Fruit fly (Drosophila melanogaster) whole organism, embryonic: ENCODE measurements around the gene e.

Source experiments
- Atf-2 ChIP-seq: fragments of 200-800 bp; sonication (Bioruptor generic); optimal IDR thresholded peaks from 2 replicates; lab custom pipeline; 2016; ENCODE audit warnings: missing biosample characterization, missing genetic modification characterization
- B-H2 ChIP-seq: fragments of 200-800 bp; sonication (Bioruptor generic); optimal IDR thresholded peaks from 2 replicates; lab custom pipeline; 2018; ENCODE audit warnings: missing biosample characterization, mild to moderate bottlenecking, missing genetic modification characterization
- CG10366 ChIP-seq: fragments of 200-800 bp; sonication (Bioruptor generic); IDR thresholded peaks from 2 replicates; pipeline ENCODE4 v1.3.6; 2022; ENCODE audit warnings: missing biosample characterization, missing genetic modification characterization
- CG11398 ChIP-seq: fragments of 200-800 bp; sonication (Bioruptor generic); optimal IDR thresholded peaks from 2 replicates; lab custom pipeline; 2016; ENCODE audit warnings: missing biosample characterization, missing genetic modification characterization
- CG11456 ChIP-seq: fragments of 200-800 bp; sonication (Bioruptor generic); IDR thresholded peaks from 3 replicates; pipeline ENCODE4 v1.3.6; 2022; ENCODE audit warnings: missing biosample characterization, missing genetic modification characterization
- CG11560 ChIP-seq: fragments of 200-800 bp; sonication (Bioruptor generic); IDR thresholded peaks from 3 replicates; pipeline ENCODE4 v1.3.6; 2022; ENCODE audit warnings: missing biosample characterization, missing genetic modification characterization
- CG12104 ChIP-seq: fragments of 200-800 bp; sonication (Bioruptor generic); optimal IDR thresholded peaks from 3 replicates; lab custom pipeline; 2016; ENCODE audit warnings: missing biosample characterization, missing genetic modification characterization
- CG13123 ChIP-seq: fragments of 200-800 bp; sonication (Bioruptor generic); optimal IDR thresholded peaks from 2 replicates; lab custom pipeline; 2016; ENCODE audit warnings: missing biosample characterization, missing genetic modification characterization
- CG13624 ChIP-seq: fragments of 200-800 bp; sonication (Bioruptor generic); optimal IDR thresholded peaks from 2 replicates; lab custom pipeline; 2016; ENCODE audit warnings: missing biosample characterization, missing genetic modification characterization
- CG13775 ChIP-seq: fragments of 200-800 bp; sonication (Bioruptor generic); optimal IDR thresholded peaks from 3 replicates; lab custom pipeline; 2017; ENCODE audit warnings: missing biosample characterization, mild to moderate bottlenecking, missing genetic modification characterization
- CG14441 ChIP-seq: fragments of 200-800 bp; sonication (Bioruptor generic); IDR thresholded peaks from 2 replicates; pipeline ENCODE4 v1.3.6; 2022; ENCODE audit warnings: missing biosample characterization, missing genetic modification characterization
- CG1647 ChIP-seq: fragments of 200-800 bp; sonication (Bioruptor generic); optimal IDR thresholded peaks from 3 replicates; lab custom pipeline; 2016; ENCODE audit warnings: missing biosample characterization, missing genetic modification characterization
- CG1792 ChIP-seq: fragments of 200-800 bp; sonication (Bioruptor generic); optimal IDR thresholded peaks from 2 replicates; lab custom pipeline; 2016; ENCODE audit warnings: missing biosample characterization, missing genetic modification characterization
- CG18619 ChIP-seq: fragments of 200-800 bp; sonication (Bioruptor generic); optimal IDR thresholded peaks from 3 replicates; lab custom pipeline; 2017; ENCODE audit warnings: missing biosample characterization, mild to moderate bottlenecking, missing genetic modification characterization
- CG31365 ChIP-seq: fragments of 200-800 bp; sonication (Bioruptor generic); optimal IDR thresholded peaks from 2 replicates; lab custom pipeline; 2018; ENCODE audit warnings: missing biosample characterization, mild to moderate bottlenecking, missing genetic modification characterization
- CG32532 ChIP-seq: fragments of 200-800 bp; sonication (Bioruptor generic); IDR thresholded peaks from 2 replicates; pipeline ENCODE4 v1.3.6; 2022; ENCODE audit warnings: missing biosample characterization, missing genetic modification characterization
- CG4282 ChIP-seq: fragments of 200-800 bp; sonication (Bioruptor generic); optimal IDR thresholded peaks from 2 replicates; lab custom pipeline; 2016; ENCODE audit warnings: missing biosample characterization, missing genetic modification characterization
- CG4360 ChIP-seq: fragments of 200-800 bp; sonication (Bioruptor generic); IDR thresholded peaks from 2 replicates; pipeline ENCODE4 v1.3.6; 2022; ENCODE audit warnings: missing biosample characterization, missing genetic modification characterization
- CG4617 ChIP-seq: fragments of 200-800 bp; sonication (Bioruptor generic); optimal IDR thresholded peaks from 3 replicates; lab custom pipeline; 2016; ENCODE audit warnings: missing biosample characterization, missing genetic modification characterization, borderline replicate concordance
- CG4820 ChIP-seq: fragments of 200-800 bp; sonication (Bioruptor generic); optimal IDR thresholded peaks from 3 replicates; lab custom pipeline; 2016; ENCODE audit warnings: missing biosample characterization, missing genetic modification characterization
- CG5245 ChIP-seq: fragments of 200-800 bp; sonication (Bioruptor generic); optimal IDR thresholded peaks from 3 replicates; lab custom pipeline; 2016; ENCODE audit warnings: missing biosample characterization, missing genetic modification characterization
- CG6272 ChIP-seq: fragments of 200-800 bp; sonication (Bioruptor generic); IDR thresholded peaks from 2 replicates; pipeline ENCODE4 v1.3.6; 2022; ENCODE audit warnings: missing biosample characterization, missing genetic modification characterization
- CG7271 ChIP-seq: fragments of 200-800 bp; sonication (Bioruptor generic); optimal IDR thresholded peaks from 2 replicates; lab custom pipeline; 2018; ENCODE audit warnings: missing biosample characterization, mild to moderate bottlenecking, missing genetic modification characterization, moderate library complexity
- CG7928 ChIP-seq: fragments of 200-800 bp; sonication (Bioruptor generic); optimal IDR thresholded peaks from 2 replicates; lab custom pipeline; 2017; ENCODE audit warnings: missing biosample characterization, mild to moderate bottlenecking, missing genetic modification characterization
- Camta ChIP-seq: fragments of 200-800 bp; sonication (Bioruptor generic); optimal IDR thresholded peaks from 2 replicates; lab custom pipeline; 2016; ENCODE audit warnings: missing biosample characterization, missing genetic modification characterization
- E2f1 ChIP-seq: fragments of 200-800 bp; sonication (Bioruptor generic); IDR thresholded peaks from 2 replicates; pipeline ENCODE4 v1.3.6; 2022; ENCODE audit warnings: missing biosample characterization, missing genetic modification characterization
- Ets97D ChIP-seq: fragments of 200-800 bp; sonication (Bioruptor generic); optimal IDR thresholded peaks from 3 replicates; lab custom pipeline; 2016; ENCODE audit warnings: missing biosample characterization, missing genetic modification characterization
- Hr78 ChIP-seq, 2 experiments: fragments of 200-800 bp in 1 of 2; fragments of >200 bp in 1 of 2; sonication (Bioruptor generic) in 1 of 2; optimal IDR thresholded peaks; 2 replicates each; lab custom pipeline; 2017 to 2019; ENCODE audit warnings: missing biosample characterization in 2 of 2, missing genetic modification characterization in 2 of 2, mild to moderate bottlenecking in 1 of 2, moderate library complexity in 1 of 2
- Lpt ChIP-seq: fragments of >200 bp; optimal IDR thresholded peaks from 2 replicates; lab custom pipeline; 2018; ENCODE audit warnings: missing biosample characterization, missing genetic modification characterization
- MESR4 ChIP-seq: fragments of 200-800 bp; sonication (Bioruptor generic); optimal IDR thresholded peaks from 2 replicates; lab custom pipeline; 2018; ENCODE audit warnings: missing biosample characterization, mild to moderate bottlenecking, missing genetic modification characterization, moderate library complexity
- Neu2 ChIP-seq: fragments of 200-800 bp; sonication (Bioruptor generic); optimal IDR thresholded peaks from 3 replicates; lab custom pipeline; 2016; ENCODE audit warnings: missing biosample characterization, missing genetic modification characterization, borderline replicate concordance
- abd-A ChIP-seq: fragments of 200-800 bp; sonication (Bioruptor generic); optimal IDR thresholded peaks from 3 replicates; lab custom pipeline; 2019; ENCODE audit warnings: missing biosample characterization, mild to moderate bottlenecking, missing genetic modification characterization, moderate library complexity
- ap ChIP-seq: fragments of 200-800 bp; sonication (Bioruptor generic); IDR thresholded peaks from 2 replicates; pipeline ENCODE4 v1.3.6; 2022; ENCODE audit warnings: missing biosample characterization, missing genetic modification characterization
- bcd ChIP-seq: fragments of 200-800 bp; sonication (Bioruptor generic); optimal IDR thresholded peaks from 2 replicates; lab custom pipeline; 2017; ENCODE audit warnings: missing biosample characterization, mild to moderate bottlenecking, missing genetic modification characterization
- bigmax ChIP-seq: fragments of 200-800 bp; sonication (Bioruptor generic); optimal IDR thresholded peaks from 2 replicates; lab custom pipeline; 2018; ENCODE audit warnings: missing biosample characterization, mild to moderate bottlenecking, missing genetic modification characterization
- dmrt99B ChIP-seq: fragments of 200-800 bp; sonication (Bioruptor generic); optimal IDR thresholded peaks from 2 replicates; lab custom pipeline; 2018; ENCODE audit warnings: missing biosample characterization, mild to moderate bottlenecking, missing genetic modification characterization, moderate library complexity
- fd102C ChIP-seq: fragments of 200-800 bp; sonication (Bioruptor generic); optimal IDR thresholded peaks from 2 replicates; lab custom pipeline; 2018; ENCODE audit warnings: missing biosample characterization, mild to moderate bottlenecking, missing genetic modification characterization, moderate library complexity
- fru ChIP-seq: fragments of >200 bp; optimal IDR thresholded peaks from 2 replicates; lab custom pipeline; 2017
- klu ChIP-seq: fragments of 200-800 bp; sonication (Bioruptor generic); IDR thresholded peaks from 2 replicates; pipeline ENCODE4 v1.3.6; 2022; ENCODE audit warnings: missing biosample characterization, missing genetic modification characterization
- pan ChIP-seq, 4 experiments: fragments of >200 bp in 3 of 4; fragments of 200-800 bp in 1 of 4; sonication (Bioruptor generic) in 1 of 4; optimal IDR thresholded peaks in 3 of 4; IDR thresholded peaks in 1 of 4; 2 replicates each; pipeline versions ENCODE4 v1.3.6 to Lab custom; 2017 to 2022; ENCODE audit warnings: missing biosample characterization in 2 of 4, missing genetic modification characterization in 2 of 4, mixed read lengths in 1 of 4
- pita ChIP-seq: fragments of 200-800 bp; sonication (Bioruptor generic); optimal IDR thresholded peaks from 2 replicates; lab custom pipeline; 2017; ENCODE audit warnings: missing biosample characterization, mild to moderate bottlenecking, missing genetic modification characterization
- repo ChIP-seq: fragments of 200-800 bp; sonication (Bioruptor generic); optimal IDR thresholded peaks from 2 replicates; lab custom pipeline; 2016; ENCODE audit warnings: missing biosample characterization, missing genetic modification characterization
- rib ChIP-seq: fragments of 200-800 bp; sonication (Bioruptor generic); IDR thresholded peaks from 2 replicates; pipeline ENCODE4 v1.3.6; 2022; ENCODE audit warnings: missing biosample characterization, missing genetic modification characterization
- sens-2 ChIP-seq: fragments of 200-800 bp; sonication (Bioruptor generic); IDR thresholded peaks from 2 replicates; pipeline ENCODE4 v1.3.6; 2022; ENCODE audit warnings: missing biosample characterization, missing genetic modification characterization
- sob ChIP-seq: fragments of 200-800 bp; sonication (Bioruptor generic); IDR thresholded peaks from 2 replicates; pipeline ENCODE4 v1.3.6; 2022; ENCODE audit warnings: missing biosample characterization, missing genetic modification characterization
- sqz ChIP-seq: fragments of 200-800 bp; sonication (Bioruptor generic); optimal IDR thresholded peaks from 3 replicates; lab custom pipeline; 2018; ENCODE audit warnings: missing biosample characterization, mild to moderate bottlenecking, missing genetic modification characterization
- stc ChIP-seq: fragments of 200-800 bp; sonication (Bioruptor generic); IDR thresholded peaks from 2 replicates; pipeline ENCODE4 v1.3.6; 2022; ENCODE audit warnings: missing biosample characterization, missing genetic modification characterization
- tap ChIP-seq: fragments of 200-800 bp; optimal IDR thresholded peaks from 3 replicates; lab custom pipeline; 2019; ENCODE audit warnings: missing biosample characterization, mild to moderate bottlenecking, missing genetic modification characterization, moderate library complexity
- tna ChIP-seq: fragments of 200-800 bp; sonication (Bioruptor generic); IDR thresholded peaks from 2 replicates; pipeline ENCODE4 v1.3.6; 2022; ENCODE audit warnings: missing biosample characterization, missing genetic modification characterization; ENCODE audit not compliant: partially characterized antibody
- toy ChIP-seq: fragments of 200-800 bp; sonication (Bioruptor generic); IDR thresholded peaks from 2 replicates; pipeline ENCODE4 v1.3.6; 2022; ENCODE audit warnings: missing biosample characterization, missing genetic modification characterization
- trem ChIP-seq: fragments of 200-800 bp; optimal IDR thresholded peaks from 3 replicates; lab custom pipeline; 2019; ENCODE audit warnings: missing biosample characterization, mild to moderate bottlenecking, missing genetic modification characterization, moderate library complexity

Gene e

dm6 chr3R:21218733-21219165, 18.2 kb downstream of the e start, which contains the start of the genes Smyd5 and Oga (continued):
- TF ChIP-seq CG1792 (no peak), CG11560 (tag; lab: Robert Waterston, UW) (no peak), fd102C (GFP tag; lab: Kevin White, UChicago) (no peak), CG4617 (GFP tag; lab: Kevin White, UChicago) (peak; percentile 89), CG13123 (no peak), CG32532 (GFP tag; lab: Robert Waterston, UW) (peak; percentile 74), pan (optimal IDR thresholded peaks at IDR 0.05; lab: Kevin White, UChicago) (no peak), pan (GFP tag; optimal IDR thresholded peaks at IDR 0.05 in 1 of 2, IDR thresholded peaks at IDR 0.05 in 1 of 2) (peak in 1 of 2 experiments; percentile 44), sens-2 (GFP tag; lab: Robert Waterston, UW) (no peak), E2f1 (no peak), CG31365 (tag; lab: Kevin White, UChicago) (no peak), rib (GFP tag; lab: Robert Waterston, UW) (peak; percentile 19; the same call in 1 of the 2 replicates), Camta (peak; percentile 17), abd-A (tag; lab: Kevin White, UChicago) (no peak), Ets97D (GFP tag; lab: Kevin White, UChicago) (peak; percentile 81), CG4360 (GFP tag; lab: Robert Waterston, UW) (no peak), klu (no peak), sob (GFP tag; lab: Robert Waterston, UW) (peak; percentile 50; the same call in 1 of the 2 replicates), CG7928 (GFP tag; lab: Kevin White, UChicago) (peak; percentile 11), sqz (GFP tag; lab: Kevin White, UChicago) (no peak), stc (GFP tag; lab: Robert Waterston, UW) (no peak), tna (GFP tag; lab: Robert Waterston, UW) (peak; percentile 93), CG6272 (GFP tag; lab: Robert Waterston, UW) (peak; percentile 26; the same call in 1 of the 2 replicates), bigmax (no peak), toy (no peak), tap (tag; lab: Kevin White, UChicago) (no peak), Neu2 (no peak), dmrt99B (tag; lab: Kevin White, UChicago) (no peak), B-H2 (peak; percentile 62), MESR4 (peak; percentile 49), Lpt (no peak), repo (no peak), CG5245 (no peak), fru (lab: Kevin White, UChicago) (no peak), CG11398 (GFP tag; lab: Kevin White, UChicago) (no peak), Atf-2 (peak; percentile 38), CG10366 (GFP tag; lab: Robert Waterston, UW) (no peak; the same call in none of the 2 replicates), CG18619 (GFP tag; lab: Kevin White, UChicago) (peak; percentile 40), Hr78 (GFP tag; optimal IDR thresholded peaks at IDR 0.05; lab: Kevin White, UChicago) (no peak), trem (tag; lab: Kevin White, UChicago) (peak; percentile 32), CG11456 (GFP tag; lab: Robert Waterston, UW) (0 out of 3 replicates have a peak, but pooled peaks have one; percentile 4), CG14441 (no peak), CG4282 (no peak), pita (GFP tag; lab: Kevin White, UChicago) (no peak), CG12104 (peak; percentile 13), CG4820 (GFP tag; lab: Kevin White, UChicago) (no peak), ap (GFP tag; lab: Robert Waterston, UW) (no peak), bcd (no peak), CG1647 (GFP tag; lab: Kevin White, UChicago) (no peak), CG13624 (GFP tag; lab: Kevin White, UChicago) (peak; percentile 54), CG13775 (GFP tag; lab: Kevin White, UChicago) (no peak), CG7271 (tag; lab: Kevin White, UChicago) (no peak)
